Worm (Caenorhabditis elegans) whole organism, young adult: Measurements from ENCODE around the gene T21C9.11.
A peak's percentile ranks its signal among the peaks of the same experiment; 100 is the strongest.

Experiments used
- D2030.7 ChIP-seq: fragments of 200-800 bp; sonication (Bioruptor generic); IDR thresholded peaks from 2 replicates; pipeline ENCODE4 v1.3.6; 2022; ENCODE audit warnings: missing genetic modification reagents, missing genetic modification characterization, missing compliant biosample characterization
- F22D6.2 ChIP-seq: sonication (generic microtip); optimal IDR thresholded peaks from 2 replicates; lab custom pipeline; 2016; ENCODE audit warnings: mild to moderate bottlenecking, missing genetic modification characterization, missing compliant biosample characterization
- F23B12.7 ChIP-seq: sonication (generic microtip); optimal IDR thresholded peaks from 2 replicates; lab custom pipeline; 2017; ENCODE audit warnings: missing genetic modification characterization, mild to moderate bottlenecking, missing compliant biosample characterization, antibody characterized with exemption, moderate library complexity; ENCODE audit not compliant: insufficient read depth
- F33H1.4 ChIP-seq: fragments of 200-800 bp; sonication (Bioruptor generic); IDR thresholded peaks from 2 replicates; pipeline ENCODE4 v1.3.6; 2022; ENCODE audit warnings: missing genetic modification reagents, missing genetic modification characterization, missing compliant biosample characterization
- T07F8.4 ChIP-seq: sonication (generic microtip); optimal IDR thresholded peaks from 2 replicates; lab custom pipeline; 2016; ENCODE audit warnings: mild to moderate bottlenecking, missing genetic modification characterization, moderate library complexity, missing compliant biosample characterization
- Y53G8AR.9 ChIP-seq: fragments of 200-800 bp; sonication (Bioruptor generic); conservative IDR thresholded peaks from 2 replicates; pipeline ENCODE4 v1.3.6; 2022; ENCODE audit warnings: missing genetic modification reagents, missing genetic modification characterization, missing compliant biosample characterization
- Y67H2A.10 ChIP-seq: fragments of 200-800 bp; sonication (Bioruptor generic); conservative IDR thresholded peaks from 2 replicates; pipeline ENCODE4 v1.3.6; 2022; ENCODE audit warnings: missing genetic modification reagents, missing genetic modification characterization, missing compliant biosample characterization
- ZK185.1 ChIP-seq: sonication (generic microtip); optimal IDR thresholded peaks from 2 replicates; lab custom pipeline; 2016; ENCODE audit warnings: mild to moderate bottlenecking, missing genetic modification characterization, missing compliant biosample characterization; ENCODE audit not compliant: poor library complexity, severe bottlenecking
- ama-1 ChIP-seq, 3 experiments: fragments of 150-350 bp in 1 of 3; sonication (generic microtip) in 2 of 3; optimal IDR thresholded peaks; 2 replicates each; lab custom pipeline; 2014 to 2018; ENCODE audit warnings: missing biosample characterization in 2 of 3, missing genetic modification characterization in 2 of 3, missing genetic modification reagents in 2 of 3
- attf-3 ChIP-seq: fragments of 200-800 bp; sonication (Bioruptor generic); conservative IDR thresholded peaks from 2 replicates; pipeline ENCODE4 v1.3.6; 2022; ENCODE audit warnings: missing genetic modification reagents, missing genetic modification characterization, missing compliant biosample characterization
- attf-5 ChIP-seq: fragments of 200-800 bp; sonication (Bioruptor generic); optimal IDR thresholded peaks from 2 replicates; lab custom pipeline; 2018; ENCODE audit warnings: mild to moderate bottlenecking, missing genetic modification characterization, missing compliant biosample characterization
- attf-6 ChIP-seq: fragments of 200-800 bp; sonication (Bioruptor generic); IDR thresholded peaks from 2 replicates; pipeline ENCODE4 v1.3.6; 2022; ENCODE audit warnings: missing genetic modification reagents, missing genetic modification characterization, missing compliant biosample characterization
- ceh-100 ChIP-seq: fragments of 200-800 bp; sonication (Bioruptor generic); IDR thresholded peaks from 2 replicates; pipeline ENCODE4 v1.3.6; 2022; ENCODE audit warnings: missing genetic modification reagents, missing genetic modification characterization, missing compliant biosample characterization
- ceh-40 ChIP-seq: fragments of 200-800 bp; sonication (Bioruptor generic); IDR thresholded peaks from 2 replicates; pipeline ENCODE4 v1.3.6; 2022; ENCODE audit warnings: missing genetic modification characterization, missing compliant biosample characterization
- dpl-1 ChIP-seq: fragments of 150-350 bp; optimal IDR thresholded peaks from 2 replicates; lab custom pipeline; 2014; ENCODE audit warnings: missing biosample characterization, missing genetic modification reagents, missing genetic modification characterization
- efl-1 ChIP-seq: fragments of 150-350 bp; optimal IDR thresholded peaks from 2 replicates; lab custom pipeline; 2014; ENCODE audit warnings: missing biosample characterization, missing genetic modification reagents, missing genetic modification characterization
- ekl-4 ChIP-seq: fragments of 200-800 bp; sonication (Bioruptor generic); IDR thresholded peaks from 2 replicates; pipeline ENCODE4 v1.3.6; 2022; ENCODE audit warnings: missing genetic modification reagents, missing genetic modification characterization, missing compliant biosample characterization
- fkh-3 ChIP-seq: sonication (generic microtip); optimal IDR thresholded peaks from 2 replicates; lab custom pipeline; 2016; ENCODE audit warnings: mild to moderate bottlenecking, missing genetic modification characterization, missing compliant biosample characterization
- gei-17 ChIP-seq: fragments of 200-800 bp; sonication (Bioruptor generic); optimal IDR thresholded peaks from 2 replicates; lab custom pipeline; 2018; ENCODE audit warnings: mild to moderate bottlenecking, missing genetic modification characterization, missing compliant biosample characterization
- hrde-1 ChIP-seq: sonication (generic microtip); optimal IDR thresholded peaks from 2 replicates; lab custom pipeline; 2016; ENCODE audit warnings: missing genetic modification characterization, mild to moderate bottlenecking, missing compliant biosample characterization, moderate library complexity, missing genotype, missing genetic modification reagents, borderline replicate concordance
- let-607 ChIP-seq, 2 experiments: fragments of 200-800 bp in 1 of 2; sonication (Bioruptor generic) in 1 of 2; sonication (generic microtip) in 1 of 2; optimal IDR thresholded peaks; 2 replicates each; lab custom pipeline; 2016 to 2018; ENCODE audit warnings: mild to moderate bottlenecking in 2 of 2, missing compliant biosample characterization in 2 of 2, missing genetic modification characterization in 2 of 2, moderate library complexity in 2 of 2, missing genotype in 1 of 2
- lin-35 ChIP-seq, 3 experiments: fragments of 150-350 bp in 2 of 3; sonication (generic microtip) in 1 of 3; optimal IDR thresholded peaks; 2 replicates each; lab custom pipeline; 2014 to 2018; ENCODE audit warnings: missing biosample characterization in 3 of 3, missing genetic modification characterization in 3 of 3, missing genetic modification reagents in 3 of 3
- lin-40 ChIP-seq: sonication (generic microtip); optimal IDR thresholded peaks from 2 replicates; lab custom pipeline; 2016; ENCODE audit warnings: missing genetic modification characterization, mild to moderate bottlenecking, missing compliant biosample characterization, missing genotype, missing genetic modification reagents
- lsl-1 ChIP-seq: fragments of 200-800 bp; sonication (Bioruptor generic); optimal IDR thresholded peaks from 2 replicates; lab custom pipeline; 2018; ENCODE audit warnings: mild to moderate bottlenecking, missing genetic modification characterization, moderate library complexity, missing compliant biosample characterization
- madf-10 ChIP-seq: sonication (generic microtip); optimal IDR thresholded peaks from 2 replicates; lab custom pipeline; 2016; ENCODE audit warnings: mild to moderate bottlenecking, missing genetic modification characterization, missing compliant biosample characterization
- madf-6 ChIP-seq: fragments of 200-800 bp; sonication (Bioruptor generic); IDR thresholded peaks from 2 replicates; pipeline ENCODE4 v1.3.6; 2022; ENCODE audit warnings: missing genetic modification reagents, missing genetic modification characterization, missing compliant biosample characterization
- madf-8 ChIP-seq: fragments of 200-800 bp; sonication (Bioruptor generic); conservative IDR thresholded peaks from 2 replicates; pipeline ENCODE4 v1.3.6; 2022; ENCODE audit warnings: missing genetic modification reagents, missing genetic modification characterization, missing compliant biosample characterization
- mcd-1 ChIP-seq: fragments of 200-800 bp; sonication (Bioruptor generic); IDR thresholded peaks from 2 replicates; pipeline ENCODE4 v1.3.6; 2022; ENCODE audit warnings: missing genetic modification reagents, missing genetic modification characterization, missing compliant biosample characterization
- mxl-1 ChIP-seq: sonication (generic microtip); optimal IDR thresholded peaks from 2 replicates; lab custom pipeline; 2016; ENCODE audit warnings: missing genetic modification characterization, missing compliant biosample characterization
- nfyb-1 ChIP-seq: fragments of 200-800 bp; sonication (Bioruptor generic); IDR thresholded peaks from 2 replicates; pipeline ENCODE4 v1.3.6; 2022; ENCODE audit warnings: missing genetic modification reagents, missing genetic modification characterization, missing compliant biosample characterization
- nhr-120 ChIP-seq: fragments of 200-800 bp; sonication (Bioruptor generic); IDR thresholded peaks from 2 replicates; pipeline ENCODE4 v1.3.6; 2022; ENCODE audit warnings: missing genetic modification characterization, missing compliant biosample characterization
- nhr-80 ChIP-seq: sonication (generic microtip); optimal IDR thresholded peaks from 2 replicates; lab custom pipeline; 2016; ENCODE audit warnings: missing genetic modification characterization, missing compliant biosample characterization
- repo-1 ChIP-seq: sonication (generic microtip); optimal IDR thresholded peaks from 2 replicates; lab custom pipeline; 2017; ENCODE audit warnings: mild to moderate bottlenecking, missing genetic modification characterization, missing compliant biosample characterization
- snpc-1.3 ChIP-seq: sonication (generic microtip); optimal IDR thresholded peaks from 2 replicates; lab custom pipeline; 2017; ENCODE audit warnings: missing genetic modification characterization, mild to moderate bottlenecking, missing compliant biosample characterization, antibody characterized with exemption, moderate library complexity, missing genotype, missing genetic modification reagents; ENCODE audit not compliant: insufficient read depth
- snpc-4 ChIP-seq, 5 experiments: fragments of 150-350 bp in 1 of 5; sonication (generic microtip) in 4 of 5; optimal IDR thresholded peaks; 2 replicates each; lab custom pipeline; 2014 to 2018; ENCODE audit warnings: missing genetic modification characterization in 5 of 5, missing biosample characterization in 3 of 5, antibody characterized with exemption in 2 of 5, mild to moderate bottlenecking in 2 of 5, missing compliant biosample characterization in 2 of 5, missing genotype in 2 of 5, moderate library complexity in 2 of 5, missing genetic modification reagents in 1 of 5
- unc-130 ChIP-seq: sonication (generic microtip); optimal IDR thresholded peaks from 2 replicates; lab custom pipeline; 2016; ENCODE audit warnings: missing genetic modification reagents, missing genetic modification characterization, missing compliant biosample characterization
- xnd-1 ChIP-seq: sonication (generic microtip); optimal IDR thresholded peaks from 2 replicates; lab custom pipeline; 2016; ENCODE audit warnings: missing genotype, missing genetic modification reagents, missing genetic modification characterization, missing compliant biosample characterization
- zim-3 ChIP-seq: sonication (generic microtip); optimal IDR thresholded peaks from 2 replicates; lab custom pipeline; 2017; ENCODE audit warnings: mild to moderate bottlenecking, missing genetic modification characterization, moderate library complexity, missing compliant biosample characterization
- ztf-18 ChIP-seq: sonication (generic microtip); optimal IDR thresholded peaks from 2 replicates; lab custom pipeline; 2016; ENCODE audit warnings: missing genotype, mild to moderate bottlenecking, missing genetic modification characterization, missing compliant biosample characterization
- ztf-28 ChIP-seq: fragments of 200-800 bp; sonication (Bioruptor generic); IDR thresholded peaks from 2 replicates; pipeline ENCODE4 v1.3.6; 2022; ENCODE audit warnings: missing genetic modification reagents, missing genetic modification characterization, missing compliant biosample characterization

The T21C9.11 gene

ce11 chrV:10578938-10579337 is 15.8 kb downstream of the T21C9.11 start, which contains the start of the genes erh-1 and lpd-9 (continued):
- peak; percentile 40; the same call in 1 of the 2 replicates for TF ChIP-seq madf-8 (GFP tag; lab: Robert Waterston, UW)
- TF ChIP-seq dpl-1 (GFP tag; lab: Kevin White, UChicago): no peak
- peak; percentile 13 for TF ChIP-seq F23B12.7 (tag; lab: Kevin White, UChicago)
- peak; percentile 34 for TF ChIP-seq F22D6.2 (tag; lab: Kevin White, UChicago)
- peak in 1 of 3 experiments; percentile 84 for TF ChIP-seq lin-35 (GFP tag; optimal IDR thresholded peaks at IDR 0.05; lab: Kevin White, UChicago)
- peak; percentile 43 for TF ChIP-seq ZK185.1
- TF ChIP-seq attf-5: peak; percentile 50
- peak; percentile 82 for TF ChIP-seq mcd-1 (GFP tag; lab: Robert Waterston, UW)
- peak; percentile 98 for TF ChIP-seq ztf-18 (tag; lab: Kevin White, UChicago)
- TF ChIP-seq gei-17: peak; percentile 23
- TF ChIP-seq D2030.7: peak; percentile 43; the same call in 1 of the 2 replicates
- TF ChIP-seq efl-1 (GFP tag; lab: Kevin White, UChicago): peak; percentile 2
- TF ChIP-seq hrde-1 (tag; lab: Kevin White, UChicago): peak; percentile 1
- peak; percentile 46 for TF ChIP-seq nhr-80
- TF ChIP-seq ekl-4 (GFP tag; lab: Robert Waterston, UW): peak; percentile 84
- peak; percentile 38 to 78 for TF ChIP-seq let-607 (tag; optimal IDR thresholded peaks at IDR 0.05; lab: Kevin White, UChicago)
- peak; percentile 70 for TF ChIP-seq repo-1 (tag; lab: Kevin White, UChicago)
- peak; percentile 74 for TF ChIP-seq nfyb-1 (GFP tag; lab: Robert Waterston, UW)
- TF ChIP-seq lsl-1 (GFP tag; lab: Kevin White, UChicago): peak; percentile 60
- TF ChIP-seq snpc-1.3 (tag; lab: Kevin White, UChicago): peak; percentile 57
- TF ChIP-seq mxl-1 (tag; lab: Kevin White, UChicago): no peak
- TF ChIP-seq ceh-100: no peak; the same call in 1 of the 2 replicates
- TF ChIP-seq attf-6: 0 out of 2 replicates have a peak, but pooled peaks have one; percentile 38
- peak; percentile 44; the same call in 1 of the 2 replicates for TF ChIP-seq attf-3 (GFP tag; lab: Robert Waterston, UW)
- no peak for TF ChIP-seq ama-1 (optimal IDR thresholded peaks at IDR 0.05; lab: Kevin White, UChicago)
- no peak for TF ChIP-seq ama-1 (GFP tag; optimal IDR thresholded peaks at IDR 0.05; lab: Kevin White, UChicago)
- no peak for TF ChIP-seq ceh-40
- TF ChIP-seq xnd-1 (tag; lab: Kevin White, UChicago): peak; percentile 41
- peak; percentile 87 for TF ChIP-seq Y53G8AR.9 (GFP tag; lab: Robert Waterston, UW)
- TF ChIP-seq madf-6 (GFP tag; lab: Robert Waterston, UW): peak; percentile 71
- peak; percentile 56 for TF ChIP-seq F33H1.4 (GFP tag; lab: Robert Waterston, UW)
- peak; percentile 81 for TF ChIP-seq lin-40 (tag; lab: Kevin White, UChicago)

- TF ChIP-seq madf-10 (tag; lab: Kevin White, UChicago) (no peak), Y53G8AR.9 (GFP tag; lab: Robert Waterston, UW) (0 out of 2 replicates have a peak, but pooled peaks have one; percentile 33), Y67H2A.10 (GFP tag; lab: Robert Waterston, UW) (no peak)
Measured at ce11 chrV:10578226-10578625, 16.5 kb downstream of the T21C9.11 start, which contains the start of gene mics-1. Gene mics-1 (minus strand): TSS chrV:10578326.

- TF ChIP-seq unc-130 (GFP tag; lab: Kevin White, UChicago) (no peak), nhr-120 (GFP tag; lab: Robert Waterston, UW) (no peak), fkh-3 (tag; lab: Kevin White, UChicago) (no peak), ztf-28 (GFP tag; lab: Robert Waterston, UW) (no peak), mcd-1 (GFP tag; lab: Robert Waterston, UW) (0 out of 2 replicates have a peak, but pooled peaks have one; percentile 9), T07F8.4 (no peak), zim-3 (tag; lab: Kevin White, UChicago) (no peak), snpc-4 (GFP tag; optimal IDR thresholded peaks at IDR 0.05; lab: Kevin White, UChicago) (no peak), snpc-4 (tag; optimal IDR thresholded peaks at IDR 0.05; lab: Kevin White, UChicago) (no peak)
Measured at ce11 chrV:10576319-10576718, 18.4 kb downstream of the T21C9.11 start, which contains the start of gene vps-54. Gene vps-54 (minus strand): TSS chrV:10576419.
